Worm (Caenorhabditis elegans) whole organism, L2 larva: ENCODE results near the gene B0304.2.

ENCODE experiments used
- Y55F3AM.14 ChIP-seq: fragments of 200-800 bp; sonication (Bioruptor generic); optimal IDR thresholded peaks from 2 replicates; lab custom pipeline; 2018; ENCODE audit warnings: mild to moderate bottlenecking, missing genetic modification characterization, missing compliant biosample characterization
- aly-2 ChIP-seq: fragments of 150-350 bp; optimal IDR thresholded peaks from 2 replicates; lab custom pipeline; 2014; ENCODE audit warnings: missing biosample characterization, missing genetic modification characterization
- ceh-16 ChIP-seq: fragments of 150-350 bp; optimal IDR thresholded peaks from 2 replicates; lab custom pipeline; 2014; ENCODE audit warnings: missing biosample characterization, missing genetic modification characterization
- ceh-82 ChIP-seq: fragments of 150-350 bp; optimal IDR thresholded peaks from 2 replicates; lab custom pipeline; 2014; ENCODE audit warnings: missing biosample characterization, missing genetic modification characterization
- egl-27 ChIP-seq: sonication (generic microtip); optimal IDR thresholded peaks from 3 replicates; lab custom pipeline; 2017; ENCODE audit warnings: missing biosample characterization, missing genetic modification reagents, missing genetic modification characterization
- elt-1 ChIP-seq: fragments of 150-350 bp; optimal IDR thresholded peaks from 2 replicates; lab custom pipeline; 2014; ENCODE audit warnings: missing biosample characterization, missing genetic modification characterization
- mab-5 ChIP-seq: fragments of 150-350 bp; optimal IDR thresholded peaks from 2 replicates; lab custom pipeline; 2014; ENCODE audit warnings: missing biosample characterization, missing genetic modification characterization
- nhr-11 ChIP-seq: fragments of 150-350 bp; optimal IDR thresholded peaks from 2 replicates; lab custom pipeline; 2014; ENCODE audit warnings: missing biosample characterization, missing genetic modification characterization
- nhr-12 ChIP-seq: fragments of 150-350 bp; optimal IDR thresholded peaks from 2 replicates; lab custom pipeline; 2014; ENCODE audit warnings: missing biosample characterization, missing genetic modification characterization
- nhr-23 ChIP-seq: fragments of 150-350 bp; optimal IDR thresholded peaks from 2 replicates; lab custom pipeline; 2014; ENCODE audit warnings: missing biosample characterization, missing genetic modification reagents, missing genetic modification characterization
- skn-1 ChIP-seq: sonication (generic microtip); optimal IDR thresholded peaks from 2 replicates; lab custom pipeline; 2017; ENCODE audit warnings: missing biosample characterization, missing genetic modification characterization
- unc-39 ChIP-seq: fragments of 150-350 bp; optimal IDR thresholded peaks from 2 replicates; lab custom pipeline; 2014; ENCODE audit warnings: missing biosample characterization, missing genetic modification characterization
- unc-62 ChIP-seq: fragments of 150-350 bp; optimal IDR thresholded peaks from 2 replicates; lab custom pipeline; 2014; ENCODE audit warnings: missing biosample characterization, missing genetic modification reagents, missing genetic modification characterization

- TF ChIP-seq unc-39 (tag; lab: Kevin White, UChicago) (no peak), aly-2 (no peak), skn-1 (tag; lab: Kevin White, UChicago) (no peak), egl-27 (tag; lab: Kevin White, UChicago) (no peak), nhr-23 (tag; lab: Kevin White, UChicago) (no peak), nhr-11 (tag; lab: Kevin White, UChicago) (no peak), mab-5 (no peak), elt-1 (tag; lab: Kevin White, UChicago) (no peak), ceh-82 (tag; lab: Kevin White, UChicago) (no peak), unc-62 (GFP tag; lab: Kevin White, UChicago) (no peak), Y55F3AM.14 (GFP tag; lab: Kevin White, UChicago) (no peak), ceh-16 (tag; lab: Kevin White, UChicago) (no peak), nhr-12 (no peak)
These were observed 48.4 kb downstream of the B0304.2 start, which contains the start of gene vab-1 for ce11 chrII:4571868-4572267.
